Worm (Caenorhabditis elegans): ENCODE results near the gene atg-16.1.

Gene atg-16.1

DNA sequence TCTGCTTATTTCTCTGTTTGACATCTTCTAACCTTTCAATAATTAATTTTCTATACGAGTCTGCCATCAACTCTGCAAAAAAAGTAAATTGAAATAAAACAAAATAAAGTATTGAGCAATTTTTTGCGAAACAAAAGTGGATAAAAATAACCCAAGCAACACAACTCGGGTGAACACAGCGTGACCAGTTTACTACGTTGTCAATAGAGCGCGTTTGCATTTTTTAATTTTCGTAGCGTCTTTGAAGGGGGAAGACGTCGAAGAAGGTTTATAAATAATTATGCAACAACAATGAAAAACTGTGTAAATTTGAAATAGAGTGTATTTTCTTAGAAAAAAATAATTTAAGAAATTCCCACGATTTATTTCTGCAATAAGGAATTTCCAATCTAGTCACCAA lies at the start of gene atg-16.1:
Gene atg-16.1 (minus strand): TSS at position 76 of the 400 bp plus-strand sequence.
- TF ChIP-seq ama-1 (optimal IDR thresholded peaks at IDR 0.05) (no peak), R02D3.7 (tag; optimal IDR thresholded peaks at IDR 0.05) (no peak), F13H6.1 (tag; optimal IDR thresholded peaks at IDR 0.05) (peak; percentile 43), crh-2 (tag; optimal IDR thresholded peaks at IDR 0.05) (peak; percentile 67), unc-55 (GFP tag; optimal IDR thresholded peaks at IDR 0.05) (peak; percentile 65), lin-13 (GFP tag; optimal IDR thresholded peaks at IDR 0.05) (peak; percentile 38), lsy-2 (tag; optimal IDR thresholded peaks at IDR 0.05) (peak in 1 of 2 experiments; percentile 75), nhr-25 (tag; optimal IDR thresholded peaks at IDR 0.05) (peak; percentile 58), lin-39 (tag; optimal IDR thresholded peaks at IDR 0.05) (no peak), ztf-11 (tag; optimal IDR thresholded peaks at IDR 0.05) (no peak), unc-62 (GFP tag; optimal IDR thresholded peaks at IDR 0.05) (no peak), elt-3 (tag; optimal IDR thresholded peaks at IDR 0.05) (no peak), mab-5 (tag; optimal IDR thresholded peaks at IDR 0.05) (no peak), nhr-23 (tag; optimal IDR thresholded peaks at IDR 0.05) (no peak), ZK546.5 (tag; optimal IDR thresholded peaks at IDR 0.05) (no peak), sma-3 (GFP tag; optimal IDR thresholded peaks at IDR 0.05) (peak; percentile 24), Y55F3AM.14 (GFP tag; optimal IDR thresholded peaks at IDR 0.05) (no peak), aly-2 (tag; optimal IDR thresholded peaks at IDR 0.05) (no peak), nhr-237 (tag; optimal IDR thresholded peaks at IDR 0.05) (no peak), nhr-21 (tag; optimal IDR thresholded peaks at IDR 0.05) (peak; percentile 20), elt-1 (tag; optimal IDR thresholded peaks at IDR 0.05) (no peak), unc-39 (tag; optimal IDR thresholded peaks at IDR 0.05) (no peak), mbf-1 (tag; optimal IDR thresholded peaks at IDR 0.05) (no peak), blmp-1 (tag; optimal IDR thresholded peaks at IDR 0.05; ENCODE audit: insufficient read depth) (no peak), ztf-1 (GFP tag; conservative IDR thresholded peaks at IDR 0.05) (no peak), nhr-77 (tag; optimal IDR thresholded peaks at IDR 0.05) (no peak), C34F6.9 (tag; optimal IDR thresholded peaks at IDR 0.05) (peak; percentile 79), nhr-12 (tag; optimal IDR thresholded peaks at IDR 0.05) (no peak), fos-1 (tag; optimal IDR thresholded peaks at IDR 0.05) (peak; percentile 40), ceh-16 (tag; optimal IDR thresholded peaks at IDR 0.05) (no peak), ceh-82 (tag; optimal IDR thresholded peaks at IDR 0.05) (no peak), sma-9 (GFP tag; optimal IDR thresholded peaks at IDR 0.05) (peak; percentile 44), sma-9 (tag; optimal IDR thresholded peaks at IDR 0.05) (no peak), ztf-4 (tag; optimal IDR thresholded peaks at IDR 0.05) (no peak), mdl-1 (tag; optimal IDR thresholded peaks at IDR 0.05) (no peak), sem-4 (tag; optimal IDR thresholded peaks at IDR 0.05) (no peak), lin-11 (tag; optimal IDR thresholded peaks at IDR 0.05) (no peak), gmeb-1 (tag; optimal IDR thresholded peaks at IDR 0.05) (peak; percentile 14), nhr-129 (tag; optimal IDR thresholded peaks at IDR 0.05) (peak; percentile 60), nhr-6 (tag; optimal IDR thresholded peaks at IDR 0.05) (no peak), nhr-11 (tag; optimal IDR thresholded peaks at IDR 0.05) (no peak), nhr-10 (tag; optimal IDR thresholded peaks at IDR 0.05) (no peak), alr-1 (tag; optimal IDR thresholded peaks at IDR 0.05) (no peak), skn-1 (tag; optimal IDR thresholded peaks at IDR 0.05) (no peak), snpc-4 (tag; optimal IDR thresholded peaks at IDR 0.05) (peak; percentile 13), dmd-4 (tag; optimal IDR thresholded peaks at IDR 0.05) (no peak), zag-1 (tag; optimal IDR thresholded peaks at IDR 0.05) (no peak), egl-27 (tag; optimal IDR thresholded peaks at IDR 0.05) (no peak), peb-1 (tag; optimal IDR thresholded peaks at IDR 0.05) (no peak)
